Worm (Caenorhabditis elegans) whole organism, L1 larva: ENCODE measurements around the gene ttbk-4.

Experiments
- C04F5.9 ChIP-seq: sonication (generic microtip); optimal IDR thresholded peaks from 2 replicates; lab custom pipeline; 2016; ENCODE audit warnings: missing genetic modification characterization, missing compliant biosample characterization
- C16A3.4 ChIP-seq: fragments of 150-350 bp; optimal IDR thresholded peaks from 2 replicates; lab custom pipeline; 2014; ENCODE audit warnings: missing biosample characterization, missing genetic modification characterization
- F16B12.6 ChIP-seq: fragments of 150-350 bp; optimal IDR thresholded peaks from 2 replicates; lab custom pipeline; 2014; ENCODE audit warnings: missing biosample characterization, missing genetic modification characterization
- Y116A8C.19 ChIP-seq: sonication (generic microtip); optimal IDR thresholded peaks from 2 replicates; lab custom pipeline; 2016; ENCODE audit warnings: missing compliant biosample characterization, missing genetic modification characterization, borderline replicate concordance
- aha-1 ChIP-seq: fragments of 150-350 bp; optimal IDR thresholded peaks from 2 replicates; lab custom pipeline; 2014; ENCODE audit warnings: missing biosample characterization, missing genetic modification characterization
- ama-1 ChIP-seq: fragments of 150-350 bp; optimal IDR thresholded peaks from 2 replicates; lab custom pipeline; 2014
- blmp-1 ChIP-seq: fragments of 150-350 bp; optimal IDR thresholded peaks from 2 replicates; lab custom pipeline; 2014; ENCODE audit warnings: missing biosample characterization, missing genetic modification characterization
- ceh-8 ChIP-seq: fragments of 200-800 bp; sonication (Bioruptor generic); optimal IDR thresholded peaks from 2 replicates; lab custom pipeline; 2018; ENCODE audit warnings: mild to moderate bottlenecking, missing genetic modification characterization, moderate library complexity, missing compliant biosample characterization
- ceh-82 ChIP-seq, 3 experiments: fragments of 150-350 bp in 1 of 3; sonication (generic microtip) in 2 of 3; optimal IDR thresholded peaks; 2 replicates each; lab custom pipeline; 2014 to 2017; ENCODE audit warnings: missing biosample characterization in 3 of 3, missing genetic modification characterization in 3 of 3
- dpl-1 ChIP-seq, 3 experiments: fragments of 150-350 bp in 2 of 3; sonication (generic microtip) in 1 of 3; optimal IDR thresholded peaks; 2 replicates each; lab custom pipeline; 2014 to 2017; ENCODE audit warnings: missing biosample characterization in 3 of 3, missing genetic modification characterization in 3 of 3, missing genetic modification reagents in 3 of 3
- dsc-1 ChIP-seq: sonication (generic microtip); optimal IDR thresholded peaks from 2 replicates; lab custom pipeline; 2016; ENCODE audit warnings: mild to moderate bottlenecking, missing genetic modification characterization, missing compliant biosample characterization
- elt-3 ChIP-seq, 6 experiments: fragments of 150-350 bp in 1 of 6; sonication (generic microtip); optimal IDR thresholded peaks; 2 replicates each; lab custom pipeline; 2017 to 2018; ENCODE audit warnings: missing biosample characterization in 6 of 6, missing genetic modification characterization in 6 of 6, inconsistent platforms in 1 of 6
- fkh-10 ChIP-seq: sonication (generic microtip); optimal IDR thresholded peaks from 2 replicates; lab custom pipeline; 2017; ENCODE audit warnings: missing biosample characterization, missing genetic modification reagents, missing genetic modification characterization
- fkh-4 ChIP-seq: sonication (generic microtip); optimal IDR thresholded peaks from 2 replicates; lab custom pipeline; 2016; ENCODE audit warnings: missing compliant biosample characterization, missing genetic modification characterization, borderline replicate concordance
- lin-14 ChIP-seq: fragments of 200-800 bp; sonication (Bioruptor generic); optimal IDR thresholded peaks from 2 replicates; lab custom pipeline; 2018; ENCODE audit warnings: mild to moderate bottlenecking, missing genetic modification characterization, moderate library complexity, missing compliant biosample characterization
- lin-35 ChIP-seq, 2 experiments: fragments of 150-350 bp; optimal IDR thresholded peaks; 2 replicates each; lab custom pipeline; 2014; ENCODE audit warnings: missing biosample characterization in 2 of 2, missing genetic modification characterization in 2 of 2, missing genetic modification reagents in 2 of 2
- lsy-2 ChIP-seq, 2 experiments: fragments of 150-350 bp; optimal IDR thresholded peaks; 2 replicates each; lab custom pipeline; 2014; ENCODE audit warnings: missing biosample characterization in 2 of 2, missing genetic modification characterization in 2 of 2
- mab-9 ChIP-seq: fragments of 200-800 bp; sonication (Bioruptor generic); IDR thresholded peaks from 2 replicates; pipeline ENCODE4 v1.3.6; 2022; ENCODE audit warnings: missing genetic modification reagents, missing genetic modification characterization, missing compliant biosample characterization
- nhr-11 ChIP-seq: fragments of 150-350 bp; optimal IDR thresholded peaks from 2 replicates; lab custom pipeline; 2014; ENCODE audit warnings: missing biosample characterization, missing genetic modification characterization
- nhr-12 ChIP-seq: sonication (generic microtip); optimal IDR thresholded peaks from 2 replicates; lab custom pipeline; 2017; ENCODE audit warnings: missing biosample characterization, missing genetic modification characterization
- nhr-237 ChIP-seq: fragments of 150-350 bp; optimal IDR thresholded peaks from 2 replicates; lab custom pipeline; 2014; ENCODE audit warnings: missing biosample characterization, missing genetic modification characterization
- nhr-71 ChIP-seq: sonication (generic microtip); optimal IDR thresholded peaks from 2 replicates; lab custom pipeline; 2016; ENCODE audit warnings: mild to moderate bottlenecking, missing genetic modification characterization, moderate library complexity, missing compliant biosample characterization
- nhr-77 ChIP-seq: fragments of 150-350 bp; optimal IDR thresholded peaks from 2 replicates; lab custom pipeline; 2014; ENCODE audit warnings: missing biosample characterization, missing genetic modification characterization
- nhr-85 ChIP-seq: sonication (generic microtip); peaks from one replicate; lab custom pipeline; 2016; ENCODE audit warnings: missing genetic modification characterization, inconsistent platforms, missing compliant biosample characterization
- nhr-90 ChIP-seq: sonication (generic microtip); optimal IDR thresholded peaks from 2 replicates; lab custom pipeline; 2016; ENCODE audit warnings: mild to moderate bottlenecking, missing genetic modification characterization, missing compliant biosample characterization; ENCODE audit not compliant: poor library complexity
- pag-3 ChIP-seq: sonication (generic microtip); optimal IDR thresholded peaks from 2 replicates; lab custom pipeline; 2017; ENCODE audit warnings: missing genetic modification characterization, mild to moderate bottlenecking, missing compliant biosample characterization, antibody characterized with exemption, borderline replicate concordance; ENCODE audit not compliant: insufficient read depth
- pqm-1 ChIP-seq: sonication (generic microtip); optimal IDR thresholded peaks from 3 replicates; lab custom pipeline; 2017; ENCODE audit warnings: missing biosample characterization, missing genetic modification characterization
- rnt-1 ChIP-seq: sonication (generic microtip); optimal IDR thresholded peaks from 2 replicates; lab custom pipeline; 2016; ENCODE audit warnings: mild to moderate bottlenecking, missing genetic modification characterization, moderate library complexity, missing compliant biosample characterization
- snpc-4 ChIP-seq: fragments of 150-350 bp; optimal IDR thresholded peaks from 2 replicates; lab custom pipeline; 2014; ENCODE audit warnings: missing biosample characterization, missing genetic modification characterization
- snu-23 ChIP-seq: sonication (generic microtip); optimal IDR thresholded peaks from 2 replicates; lab custom pipeline; 2016; ENCODE audit warnings: missing genetic modification characterization, missing compliant biosample characterization
- sup-37 ChIP-seq: fragments of 200-800 bp; sonication (Bioruptor generic); optimal IDR thresholded peaks from 2 replicates; lab custom pipeline; 2018; ENCODE audit warnings: mild to moderate bottlenecking, missing genetic modification characterization, missing compliant biosample characterization
- swsn-7 ChIP-seq: sonication (generic microtip); optimal IDR thresholded peaks from 2 replicates; lab custom pipeline; 2016; ENCODE audit warnings: missing genetic modification characterization, missing compliant biosample characterization
- tbx-2 ChIP-seq: sonication (generic microtip); optimal IDR thresholded peaks from 2 replicates; lab custom pipeline; 2016; ENCODE audit warnings: missing genetic modification characterization, missing compliant biosample characterization
- tlp-1 ChIP-seq: fragments of 150-350 bp; optimal IDR thresholded peaks from 2 replicates; lab custom pipeline; 2014; ENCODE audit warnings: missing biosample characterization, missing genetic modification characterization
- zag-1 ChIP-seq: fragments of 150-350 bp; optimal IDR thresholded peaks from 2 replicates; lab custom pipeline; 2014; ENCODE audit warnings: missing biosample characterization, missing genetic modification characterization
- ztf-4 ChIP-seq: fragments of 150-350 bp; optimal IDR thresholded peaks from 2 replicates; lab custom pipeline; 2014; ENCODE audit warnings: missing biosample characterization, missing genetic modification characterization

Gene ttbk-4

DNA sequence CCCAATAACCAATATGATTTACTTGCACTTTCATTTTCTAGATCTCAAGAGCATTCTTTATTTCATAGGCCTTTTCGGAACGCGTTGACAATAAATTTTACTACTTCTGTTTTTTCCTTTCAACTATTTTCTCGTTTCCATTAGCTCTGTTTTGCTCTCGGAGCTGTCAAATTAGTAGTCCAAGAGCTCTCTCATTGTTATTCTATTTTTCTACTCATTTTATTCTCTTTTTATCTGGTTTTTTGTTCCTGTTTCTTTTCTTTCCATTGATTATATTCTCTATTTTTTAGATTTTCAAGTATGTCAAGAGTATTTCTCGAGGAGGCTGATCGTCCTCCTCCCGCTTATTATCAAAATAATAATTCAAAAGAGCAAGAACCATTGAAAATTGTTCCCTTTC is 27.8 kb downstream of the ttbk-4 start, which contains the start of gene T04B2.3:
T04B2.3 (plus strand) TSS at position 301 of the 400 bp plus-strand sequence.
- TF ChIP-seq ceh-82 (tag; optimal IDR thresholded peaks at IDR 0.05; lab: Kevin White, UChicago) (no peak), C16A3.4 (no peak), nhr-237 (tag; lab: Kevin White, UChicago) (no peak), nhr-90 (tag; lab: Kevin White, UChicago) (no peak), rnt-1 (tag; lab: Kevin White, UChicago) (no peak), tlp-1 (tag; lab: Kevin White, UChicago) (no peak), sup-37 (GFP tag; lab: Kevin White, UChicago) (no peak), lin-35 (GFP tag; optimal IDR thresholded peaks at IDR 0.05; lab: Kevin White, UChicago) (no peak), swsn-7 (no peak), pag-3 (tag; lab: Kevin White, UChicago) (no peak)

DNA sequence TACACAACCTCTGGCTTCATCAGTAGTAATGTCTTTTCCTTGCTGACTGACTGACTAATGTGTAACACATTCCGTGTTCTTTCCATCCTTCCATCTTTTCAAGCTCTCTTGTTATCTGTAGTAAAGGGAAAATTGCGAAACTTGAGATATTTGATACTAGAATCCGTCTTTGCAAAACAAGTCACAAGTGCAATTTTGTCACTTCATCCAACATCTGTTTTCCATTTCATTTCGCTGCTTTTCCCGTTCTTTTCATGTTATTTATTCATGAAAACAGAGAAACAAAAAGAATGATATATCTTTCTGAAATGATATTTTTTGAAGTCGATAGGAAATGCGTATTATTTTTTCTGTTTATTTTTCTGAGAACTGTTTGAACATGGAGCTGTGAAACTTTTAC is 28.9 kb downstream of the ttbk-4 start:
- TF ChIP-seq fkh-4 (peak; percentile 58), F16B12.6 (tag; lab: Kevin White, UChicago) (no peak), nhr-237 (tag; lab: Kevin White, UChicago) (no peak), lin-14 (GFP tag; lab: Kevin White, UChicago) (peak; percentile 14), dsc-1 (peak; percentile 83)

DNA sequence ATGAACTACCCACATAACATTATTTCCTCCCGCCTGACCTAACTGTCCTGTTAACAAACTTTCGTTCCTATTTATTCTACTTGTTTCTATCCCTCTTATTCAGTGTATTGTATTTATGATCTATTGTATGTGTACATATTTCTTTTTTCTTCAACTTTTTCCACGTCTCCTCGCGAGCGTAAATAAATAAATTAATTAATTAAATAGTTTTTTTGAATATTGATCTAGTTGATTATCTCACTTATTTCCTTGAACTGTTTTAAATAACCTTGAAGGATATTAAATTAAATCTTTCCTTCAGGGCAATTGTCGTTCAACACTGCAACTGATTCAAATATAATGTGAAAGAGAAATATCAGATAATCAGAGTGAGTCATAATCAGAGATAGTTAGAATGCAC is 32.1 kb downstream of the ttbk-4 start, which contains the start of gene frk-1:
frk-1 (plus strand) TSS at position 301 of the 400 bp plus-strand sequence.
- TF ChIP-seq zag-1 (no peak), pqm-1 (tag; lab: Kevin White, UChicago) (no peak), ceh-82 (tag; optimal IDR thresholded peaks at IDR 0.05; lab: Kevin White, UChicago) (no peak), ztf-4 (tag; lab: Kevin White, UChicago) (no peak), dpl-1 (GFP tag; optimal IDR thresholded peaks at IDR 0.05; lab: Kevin White, UChicago) (no peak), snu-23 (GFP tag; lab: Kevin White, UChicago) (no peak), C16A3.4 (no peak), fkh-10 (GFP tag; lab: Kevin White, UChicago) (no peak), tbx-2 (tag; lab: Kevin White, UChicago) (no peak), nhr-12 (tag; lab: Kevin White, UChicago) (no peak), snpc-4 (tag; lab: Kevin White, UChicago) (no peak), Y116A8C.19 (tag; lab: Kevin White, UChicago) (no peak)
- TF ChIP-seq, all 84 proteins: peak for 0

DNA sequence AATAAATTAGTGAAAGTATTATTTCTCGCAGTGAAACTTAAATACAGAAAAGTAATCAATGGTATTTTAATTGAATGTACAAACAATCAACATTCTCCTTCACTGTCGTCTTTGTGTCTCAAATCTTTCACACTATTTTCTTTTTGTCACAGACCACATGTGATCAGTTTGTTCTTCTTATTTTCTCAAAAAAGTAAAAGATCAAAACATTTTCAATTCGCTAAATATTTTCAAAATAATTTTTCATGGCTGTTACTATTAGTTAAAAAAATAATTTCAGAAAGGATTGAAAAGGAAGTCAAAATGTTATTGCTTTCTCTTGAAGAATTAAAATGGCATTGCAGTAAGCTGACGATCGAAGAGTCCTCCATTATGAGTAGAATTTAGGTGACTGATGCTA is 34.1 kb downstream of the ttbk-4 start, which contains the start of gene dhs-31:
dhs-31 (minus strand) TSS at position 101 of the 400 bp plus-strand sequence.
- TF ChIP-seq ceh-8: no peak
- peak; percentile 42 for TF ChIP-seq blmp-1 (tag; lab: Kevin White, UChicago)
- TF ChIP-seq elt-3 (tag; optimal IDR thresholded peaks at IDR 0.05; lab: Kevin White, UChicago): peak in 1 of 6 experiments; percentile 11
- peak; percentile 22 for TF ChIP-seq nhr-85 (tag; lab: Kevin White, UChicago)

DNA sequence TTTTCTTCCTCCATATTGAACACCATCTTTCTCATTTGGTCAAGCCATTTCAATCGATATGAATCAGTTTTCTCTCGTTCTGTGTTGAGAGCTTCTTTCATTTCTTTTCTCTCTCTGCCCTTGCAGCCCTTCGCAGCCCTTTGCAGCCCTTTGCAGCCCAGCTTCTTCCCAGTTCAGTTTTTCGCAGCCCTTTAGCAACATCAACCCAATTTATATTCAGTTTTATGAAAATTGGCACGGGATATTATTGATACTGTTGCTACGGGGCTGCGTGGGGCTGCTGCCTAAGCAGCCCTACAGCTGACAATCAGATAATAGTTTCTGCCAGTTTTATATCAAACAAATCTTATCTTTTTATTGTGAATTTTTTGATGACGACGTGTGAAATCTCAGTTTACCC is 38.0 kb downstream of the ttbk-4 start, which contains the start of gene F44D12.10:
F44D12.10 (minus strand) TSS at position 101 of the 400 bp plus-strand sequence.
- no peak for TF ChIP-seq snu-23 (GFP tag; lab: Kevin White, UChicago)
- no peak for TF ChIP-seq nhr-11 (tag; lab: Kevin White, UChicago)
- no peak for TF ChIP-seq aha-1
- no peak for TF ChIP-seq mab-9 (GFP tag; lab: Robert Waterston, UW)
- TF ChIP-seq lsy-2 (tag; optimal IDR thresholded peaks at IDR 0.05; lab: Kevin White, UChicago): no peak
- TF ChIP-seq nhr-77 (tag; lab: Kevin White, UChicago): no peak
- TF ChIP-seq nhr-71 (tag; lab: Kevin White, UChicago): no peak
- TF ChIP-seq lin-35 (GFP tag; optimal IDR thresholded peaks at IDR 0.05; lab: Kevin White, UChicago): no peak
- no peak for TF ChIP-seq ama-1 (lab: Kevin White, UChicago)
- no peak for TF ChIP-seq C04F5.9 (tag; lab: Kevin White, UChicago)
